Worm (Caenorhabditis elegans) whole organism, L3 larva: ENCODE data around the gene ceh-27.
A peak's percentile ranks its signal among the peaks of the same experiment; 100 is the strongest.

Source experiments
- R02D3.7 ChIP-seq: fragments of 150-350 bp; optimal IDR thresholded peaks from 2 replicates; lab custom pipeline; 2014; ENCODE audit warnings: missing biosample characterization, missing genetic modification characterization
- ZK546.5 ChIP-seq: sonication (generic microtip); optimal IDR thresholded peaks from 2 replicates; lab custom pipeline; 2017; ENCODE audit warnings: missing biosample characterization, missing genetic modification characterization
- aly-2 ChIP-seq: fragments of 150-350 bp; optimal IDR thresholded peaks from 2 replicates; lab custom pipeline; 2014; ENCODE audit warnings: missing biosample characterization, missing genetic modification characterization
- ama-1 ChIP-seq: fragments of 150-350 bp; optimal IDR thresholded peaks from 2 replicates; lab custom pipeline; 2018
- ceh-16 ChIP-seq: sonication (generic microtip); optimal IDR thresholded peaks from 2 replicates; lab custom pipeline; 2017; ENCODE audit warnings: missing biosample characterization, missing genetic modification characterization
- ceh-82 ChIP-seq: fragments of 150-350 bp; optimal IDR thresholded peaks from 2 replicates; lab custom pipeline; 2014; ENCODE audit warnings: missing biosample characterization, missing genetic modification characterization
- ceh-9 ChIP-seq: sonication (generic microtip); optimal IDR thresholded peaks from 2 replicates; lab custom pipeline; 2018; ENCODE audit warnings: missing biosample characterization, missing genetic modification characterization
- daf-12 ChIP-seq: fragments of 150-350 bp; optimal IDR thresholded peaks from 2 replicates; lab custom pipeline; 2014; ENCODE audit warnings: missing biosample characterization, missing genetic modification reagents, missing genetic modification characterization
- egl-5 ChIP-seq: fragments of 150-350 bp; optimal IDR thresholded peaks from 2 replicates; lab custom pipeline; 2017; ENCODE audit warnings: missing biosample characterization, missing genetic modification reagents, missing genetic modification characterization, inconsistent platforms
- elt-1 ChIP-seq: fragments of 150-350 bp; optimal IDR thresholded peaks from 2 replicates; lab custom pipeline; 2014; ENCODE audit warnings: missing biosample characterization, missing genetic modification characterization
- elt-2 ChIP-seq: sonication (generic microtip); optimal IDR thresholded peaks from 2 replicates; lab custom pipeline; 2016; ENCODE audit warnings: missing genetic modification reagents, mild to moderate bottlenecking, missing genetic modification characterization, missing compliant biosample characterization
- elt-3 ChIP-seq, 3 experiments: fragments of 150-350 bp in 1 of 3; sonication (generic microtip) in 2 of 3; optimal IDR thresholded peaks; 2 replicates in 2 of 3; 4 replicates in 1 of 3; lab custom pipeline; 2014 to 2017; ENCODE audit warnings: missing biosample characterization in 3 of 3, missing genetic modification characterization in 3 of 3
- eor-1 ChIP-seq, 2 experiments: fragments of 150-350 bp; optimal IDR thresholded peaks; 2 replicates each; lab custom pipeline; 2014 to 2018; ENCODE audit warnings: missing biosample characterization in 2 of 2, missing genetic modification characterization in 2 of 2
- fkh-10 ChIP-seq: sonication (generic microtip); optimal IDR thresholded peaks from 2 replicates; lab custom pipeline; 2017; ENCODE audit warnings: missing biosample characterization, missing genetic modification reagents, missing genetic modification characterization
- fkh-2 ChIP-seq: fragments of 150-350 bp; optimal IDR thresholded peaks from 2 replicates; lab custom pipeline; 2014; ENCODE audit warnings: missing biosample characterization, missing genetic modification reagents, missing genetic modification characterization
- hmg-11 ChIP-seq: sonication (generic microtip); optimal IDR thresholded peaks from 2 replicates; lab custom pipeline; 2016; ENCODE audit warnings: missing genetic modification characterization, missing compliant biosample characterization
- jun-1 ChIP-seq: fragments of 150-350 bp; optimal IDR thresholded peaks from 2 replicates; lab custom pipeline; 2014; ENCODE audit warnings: missing biosample characterization, missing genetic modification reagents, missing genetic modification characterization
- lin-15B ChIP-seq: fragments of 150-350 bp; optimal IDR thresholded peaks from 2 replicates; lab custom pipeline; 2014; ENCODE audit warnings: missing biosample characterization, missing genetic modification characterization
- lin-39 ChIP-seq: fragments of 150-350 bp; optimal IDR thresholded peaks from 2 replicates; lab custom pipeline; 2018; ENCODE audit warnings: missing biosample characterization, missing genetic modification reagents, missing genetic modification characterization
- lsy-12 ChIP-seq: sonication (generic microtip); optimal IDR thresholded peaks from 2 replicates; lab custom pipeline; 2016; ENCODE audit warnings: mild to moderate bottlenecking, missing genetic modification characterization, missing compliant biosample characterization
- mdl-1 ChIP-seq: fragments of 150-350 bp; optimal IDR thresholded peaks from 2 replicates; lab custom pipeline; 2014; ENCODE audit warnings: missing biosample characterization, missing genetic modification characterization
- mml-1 ChIP-seq: fragments of 150-350 bp; sonication (generic microtip); optimal IDR thresholded peaks from 3 replicates; lab custom pipeline; 2014; ENCODE audit warnings: missing biosample characterization, missing genetic modification characterization
- nfya-1 ChIP-seq: sonication (generic microtip); optimal IDR thresholded peaks from 2 replicates; lab custom pipeline; 2017; ENCODE audit warnings: missing genetic modification characterization, mild to moderate bottlenecking, missing compliant biosample characterization, antibody characterized with exemption, moderate library complexity; ENCODE audit not compliant: insufficient read depth
- nhr-11 ChIP-seq: fragments of 150-350 bp; optimal IDR thresholded peaks from 2 replicates; lab custom pipeline; 2014; ENCODE audit warnings: missing biosample characterization, missing genetic modification characterization
- nhr-12 ChIP-seq: fragments of 150-350 bp; optimal IDR thresholded peaks from 2 replicates; lab custom pipeline; 2014; ENCODE audit warnings: missing biosample characterization, missing genetic modification characterization
- nhr-25 ChIP-seq: sonication (generic microtip); optimal IDR thresholded peaks from 2 replicates; lab custom pipeline; 2017; ENCODE audit warnings: missing biosample characterization, missing genetic modification characterization
- nhr-28 ChIP-seq: fragments of 150-350 bp; optimal IDR thresholded peaks from 2 replicates; lab custom pipeline; 2014; ENCODE audit warnings: missing biosample characterization, missing genetic modification characterization
- nhr-43 ChIP-seq: sonication (generic microtip); optimal IDR thresholded peaks from 2 replicates; lab custom pipeline; 2016; ENCODE audit warnings: mild to moderate bottlenecking, missing genetic modification characterization, missing compliant biosample characterization; ENCODE audit not compliant: poor library complexity, severe bottlenecking
- nhr-76 ChIP-seq: fragments of 150-350 bp; sonication (generic microtip); optimal IDR thresholded peaks from 5 replicates; lab custom pipeline; 2014; ENCODE audit warnings: missing biosample characterization, missing genetic modification characterization
- pha-4 ChIP-seq: fragments of 150-350 bp; optimal IDR thresholded peaks from 2 replicates; lab custom pipeline; 2014; ENCODE audit warnings: missing biosample characterization, missing genetic modification reagents, missing genetic modification characterization
- pqm-1 ChIP-seq: fragments of 150-350 bp; optimal IDR thresholded peaks from 2 replicates; lab custom pipeline; 2017; ENCODE audit warnings: missing biosample characterization, missing genetic modification characterization, inconsistent platforms
- sea-2 ChIP-seq: fragments of 150-350 bp; sonication (generic microtip); optimal IDR thresholded peaks from 4 replicates; lab custom pipeline; 2014; ENCODE audit warnings: missing biosample characterization, missing genetic modification reagents, missing genetic modification characterization
- skn-1 ChIP-seq: fragments of 150-350 bp; optimal IDR thresholded peaks from 2 replicates; lab custom pipeline; 2014; ENCODE audit warnings: missing biosample characterization, missing genetic modification characterization
- tbx-2 ChIP-seq: sonication (generic microtip); optimal IDR thresholded peaks from 2 replicates; lab custom pipeline; 2016; ENCODE audit warnings: mild to moderate bottlenecking, missing genetic modification characterization, missing compliant biosample characterization
- unc-39 ChIP-seq: sonication (generic microtip); optimal IDR thresholded peaks from 4 replicates; lab custom pipeline; 2017; ENCODE audit warnings: missing biosample characterization, missing genetic modification characterization
- unc-62 ChIP-seq: fragments of 150-350 bp; sonication (generic microtip); optimal IDR thresholded peaks from 4 replicates; lab custom pipeline; 2014; ENCODE audit warnings: missing biosample characterization, missing genetic modification reagents, missing genetic modification characterization
- zag-1 ChIP-seq: fragments of 150-350 bp; optimal IDR thresholded peaks from 2 replicates; lab custom pipeline; 2014; ENCODE audit warnings: missing biosample characterization, missing genetic modification characterization
- ztf-11 ChIP-seq: fragments of 150-350 bp; optimal IDR thresholded peaks from 2 replicates; lab custom pipeline; 2014; ENCODE audit warnings: missing biosample characterization, missing genetic modification characterization
- ztf-4 ChIP-seq: fragments of 150-350 bp; optimal IDR thresholded peaks from 2 replicates; lab custom pipeline; 2014; ENCODE audit warnings: missing biosample characterization, missing genetic modification characterization

Gene ceh-27

ce11 chrV:11629222-11630026 lies 35.5 kb downstream of the ceh-27 start, which contains the start of gene F35B12.10:
Gene F35B12.10 (minus strand): TSS chrV:11629272.
- TF ChIP-seq nfya-1 (no peak), R02D3.7 (tag; lab: Kevin White, UChicago) (no peak), elt-2 (peak; percentile 92), nhr-76 (tag; lab: Kevin White, UChicago) (no peak), pqm-1 (tag; lab: Kevin White, UChicago) (peak; percentile 59), ceh-16 (tag; lab: Kevin White, UChicago) (no peak), elt-3 (tag; optimal IDR thresholded peaks at IDR 0.05; lab: Kevin White, UChicago) (no peak), skn-1 (tag; lab: Kevin White, UChicago) (no peak), sea-2 (no peak), nhr-25 (tag; lab: Kevin White, UChicago) (no peak), aly-2 (tag; lab: Kevin White, UChicago) (no peak), elt-1 (tag; lab: Kevin White, UChicago) (no peak), lsy-12 (no peak), ZK546.5 (no peak)

- TF ChIP-seq zag-1, result no peak
- no peak for TF ChIP-seq fkh-10 (GFP tag; lab: Kevin White, UChicago)
- no peak for TF ChIP-seq ztf-4
- TF ChIP-seq elt-2, result peak; percentile 25
- peak; percentile 15 for TF ChIP-seq pha-4 (tag; lab: Kevin White, UChicago)
Observed at ce11 chrV:11627837-11628236, 37.1 kb downstream of the ceh-27 start.

- TF ChIP-seq unc-39 (tag; lab: Kevin White, UChicago) (no peak), eor-1 (tag; optimal IDR thresholded peaks at IDR 0.05; lab: Kevin White, UChicago) (no peak), lin-15B (no peak), ceh-82 (tag; lab: Kevin White, UChicago) (no peak), zag-1 (no peak), unc-62 (GFP tag; lab: Kevin White, UChicago) (no peak), nhr-28 (tag; lab: Kevin White, UChicago) (no peak), ama-1 (lab: Kevin White, UChicago) (no peak), nhr-11 (no peak), ceh-9 (tag; lab: Kevin White, UChicago) (no peak)
Observed at ce11 chrV:11624954-11625353, 39.9 kb downstream of the ceh-27 start.

ce11 chrV:11621276-11621675 lies 43.6 kb downstream of the ceh-27 start:
- TF ChIP-seq lsy-12, result no peak
- TF ChIP-seq lin-39, result peak; percentile 25

ce11 chrV:11620081-11620480 lies 44.8 kb downstream of the ceh-27 start:
- peak; percentile 65 for TF ChIP-seq egl-5 (tag; lab: Kevin White, UChicago)
- peak; percentile 14 for TF ChIP-seq elt-1 (tag; lab: Kevin White, UChicago)
- TF ChIP-seq nhr-11, result no peak

- no peak for TF ChIP-seq fkh-10 (GFP tag; lab: Kevin White, UChicago)
- TF ChIP-seq eor-1 (tag; optimal IDR thresholded peaks at IDR 0.05; lab: Kevin White, UChicago), result no peak
- no peak for TF ChIP-seq elt-2
- no peak for TF ChIP-seq sea-2
- TF ChIP-seq nhr-43 (tag; lab: Kevin White, UChicago), result no peak
Observed at ce11 chrV:11618173-11618572, 46.7 kb downstream of the ceh-27 start, which contains the start of gene glb-15. Gene glb-15 (minus strand): TSS chrV:11618273.

ce11 chrV:11616813-11617212 lies 48.1 kb downstream of the ceh-27 start:
- TF ChIP-seq elt-2 (no peak), aly-2 (tag; lab: Kevin White, UChicago) (no peak), ama-1 (lab: Kevin White, UChicago) (peak; percentile 87), hmg-11 (no peak), mdl-1 (tag; lab: Kevin White, UChicago) (no peak), nhr-43 (tag; lab: Kevin White, UChicago) (peak; percentile 30), sea-2 (no peak), nfya-1 (peak; percentile 30), fkh-2 (tag; lab: Kevin White, UChicago) (no peak), elt-3 (tag; optimal IDR thresholded peaks at IDR 0.05; lab: Kevin White, UChicago) (peak in 1 of 3 experiments; percentile 48), mml-1 (tag; lab: Kevin White, UChicago) (no peak), nhr-25 (tag; lab: Kevin White, UChicago) (peak; percentile 84), tbx-2 (no peak), daf-12 (tag; lab: Kevin White, UChicago) (no peak), egl-5 (tag; lab: Kevin White, UChicago) (no peak), jun-1 (tag; lab: Kevin White, UChicago) (no peak), lsy-12 (no peak), fkh-10 (GFP tag; lab: Kevin White, UChicago) (no peak), ztf-11 (tag; lab: Kevin White, UChicago) (no peak), nhr-12 (tag; lab: Kevin White, UChicago) (no peak)
- TF ChIP-seq, all 47 proteins: peak for 5
